Fruit fly (Drosophila melanogaster) whole organism, embryonic: ENCODE results near the gene Neurochondrin.

Experiments
- Adf1 ChIP-seq: fragments of 200-800 bp; sonication (Bioruptor generic); IDR thresholded peaks from 2 replicates; pipeline ENCODE4 v1.3.6; 2022; ENCODE audit warnings: missing biosample characterization, missing genetic modification characterization
- Asciz ChIP-seq: fragments of 200-800 bp; sonication (Bioruptor generic); optimal IDR thresholded peaks from 2 replicates; lab custom pipeline; 2017; ENCODE audit warnings: missing biosample characterization, mild to moderate bottlenecking, missing genetic modification characterization, missing genetic modification reagents
- Atf-2 ChIP-seq: fragments of 200-800 bp; sonication (Bioruptor generic); optimal IDR thresholded peaks from 2 replicates; lab custom pipeline; 2016; ENCODE audit warnings: missing biosample characterization, missing genetic modification characterization
- C15 ChIP-seq: fragments of 200-800 bp; sonication (Bioruptor generic); IDR thresholded peaks from 3 replicates; pipeline ENCODE4 v1.3.6; 2022; ENCODE audit warnings: missing biosample characterization, missing genetic modification characterization
- CG11456 ChIP-seq: fragments of 200-800 bp; sonication (Bioruptor generic); IDR thresholded peaks from 3 replicates; pipeline ENCODE4 v1.3.6; 2022; ENCODE audit warnings: missing biosample characterization, missing genetic modification characterization
- CG11504 ChIP-seq: fragments of 200-800 bp; sonication (Bioruptor generic); optimal IDR thresholded peaks from 3 replicates; lab custom pipeline; 2019; ENCODE audit warnings: missing biosample characterization, mild to moderate bottlenecking, missing genetic modification characterization, moderate library complexity
- CG12769 ChIP-seq: fragments of 200-800 bp; sonication (Bioruptor generic); optimal IDR thresholded peaks from 2 replicates; lab custom pipeline; 2019; ENCODE audit warnings: missing biosample characterization, mild to moderate bottlenecking, missing genetic modification characterization, moderate library complexity
- CG13296 ChIP-seq: fragments of 200-800 bp; sonication (Bioruptor generic); optimal IDR thresholded peaks from 3 replicates; lab custom pipeline; 2018; ENCODE audit warnings: missing biosample characterization, mild to moderate bottlenecking, missing genetic modification characterization
- CG14014 ChIP-seq: fragments of 200-800 bp; sonication (Bioruptor generic); IDR thresholded peaks from 2 replicates; pipeline ENCODE4 v1.3.6; 2022; ENCODE audit warnings: missing biosample characterization, missing genetic modification characterization
- CG15073 ChIP-seq: fragments of 200-800 bp; sonication (Bioruptor generic); optimal IDR thresholded peaks from 2 replicates; lab custom pipeline; 2016; ENCODE audit warnings: missing biosample characterization, missing genetic modification characterization
- CG2199 ChIP-seq: fragments of 200-800 bp; sonication (Bioruptor generic); IDR thresholded peaks from 3 replicates; pipeline ENCODE4 v1.3.6; 2022; ENCODE audit warnings: missing biosample characterization, missing genetic modification characterization
- CG31388 ChIP-seq: fragments of 200-800 bp; sonication (Bioruptor generic); optimal IDR thresholded peaks from 2 replicates; lab custom pipeline; 2016; ENCODE audit warnings: missing biosample characterization, missing genetic modification characterization
- CG31441 ChIP-seq: fragments of 200-800 bp; sonication (Bioruptor generic); IDR thresholded peaks from 2 replicates; pipeline ENCODE4 v1.3.6; 2022; ENCODE audit warnings: missing biosample characterization, missing genetic modification characterization
- CG33213 ChIP-seq: fragments of 200-800 bp; sonication (Bioruptor generic); optimal IDR thresholded peaks from 3 replicates; lab custom pipeline; 2016; ENCODE audit warnings: missing biosample characterization, missing genetic modification characterization
- CG4424 ChIP-seq: fragments of 200-800 bp; sonication (Bioruptor generic); optimal IDR thresholded peaks from 3 replicates; lab custom pipeline; 2016; ENCODE audit warnings: missing biosample characterization, missing genetic modification characterization
- CG5953 ChIP-seq: fragments of 200-800 bp; sonication (Bioruptor generic); IDR thresholded peaks from 2 replicates; pipeline ENCODE4 v1.3.6; 2022; ENCODE audit warnings: missing biosample characterization, missing genetic modification characterization
- CG7963 ChIP-seq: fragments of 200-800 bp; sonication (Bioruptor generic); IDR thresholded peaks from 3 replicates; pipeline ENCODE4 v1.3.6; 2022; ENCODE audit warnings: missing biosample characterization, missing genetic modification characterization; ENCODE audit not compliant: partially characterized antibody
- CG8089 ChIP-seq: fragments of 200-800 bp; sonication (Bioruptor generic); optimal IDR thresholded peaks from 3 replicates; lab custom pipeline; 2016; ENCODE audit warnings: missing biosample characterization, missing genetic modification characterization
- CG8478 ChIP-seq: fragments of >200 bp; optimal IDR thresholded peaks from 2 replicates; lab custom pipeline; 2018
- CG9609 ChIP-seq: fragments of 200-800 bp; sonication (Bioruptor generic); optimal IDR thresholded peaks from 3 replicates; lab custom pipeline; 2016; ENCODE audit warnings: missing biosample characterization, missing genetic modification characterization
- CoRest ChIP-seq: fragments of 200-800 bp; sonication (Bioruptor generic); optimal IDR thresholded peaks from 3 replicates; lab custom pipeline; 2018; ENCODE audit warnings: missing biosample characterization, mild to moderate bottlenecking, missing genetic modification characterization, moderate library complexity
- Dfd ChIP-seq, 2 experiments: fragments of >200 bp; optimal IDR thresholded peaks; 2 replicates each; lab custom pipeline; 2017; ENCODE audit warnings: missing biosample characterization in 2 of 2, missing genetic modification characterization in 2 of 2
- Doc2 ChIP-seq: fragments of 200-800 bp; sonication (Bioruptor generic); IDR thresholded peaks from 2 replicates; pipeline ENCODE4 v1.3.6; 2022; ENCODE audit warnings: missing biosample characterization, missing genetic modification characterization
- Gug ChIP-seq: fragments of 200-800 bp; sonication (Bioruptor generic); IDR thresholded peaks from 4 replicates; pipeline ENCODE4 v1.3.6; 2022; ENCODE audit warnings: missing biosample characterization, missing genetic modification characterization
- Hmx ChIP-seq: fragments of 200-800 bp; sonication (Bioruptor generic); optimal IDR thresholded peaks from 2 replicates; lab custom pipeline; 2016; ENCODE audit warnings: missing biosample characterization, missing genetic modification characterization
- Med ChIP-seq: fragments of 200-800 bp; sonication (Bioruptor generic); peaks from one replicate; lab custom pipeline; 2016; ENCODE audit warnings: missing biosample characterization, missing genetic modification characterization, mild to moderate bottlenecking, inconsistent platforms, moderate library complexity
- Oli ChIP-seq: fragments of 200-800 bp; sonication (Bioruptor generic); optimal IDR thresholded peaks from 2 replicates; lab custom pipeline; 2018; ENCODE audit warnings: missing biosample characterization, mild to moderate bottlenecking, missing genetic modification characterization, moderate library complexity
- PHDP ChIP-seq: fragments of 200-800 bp; sonication (Bioruptor generic); optimal IDR thresholded peaks from 3 replicates; lab custom pipeline; 2018; ENCODE audit warnings: missing biosample characterization, mild to moderate bottlenecking, missing genetic modification characterization, moderate library complexity
- Scr ChIP-seq: fragments of 200-800 bp; sonication (Bioruptor generic); IDR thresholded peaks from 2 replicates; pipeline ENCODE4 v1.3.6; 2022; ENCODE audit warnings: missing biosample characterization, missing genetic modification characterization; ENCODE audit not compliant: partially characterized antibody
- Sox102F ChIP-seq: fragments of 200-800 bp; sonication (Bioruptor generic); optimal IDR thresholded peaks from 2 replicates; lab custom pipeline; 2018; ENCODE audit warnings: missing biosample characterization, mild to moderate bottlenecking, missing genetic modification characterization, moderate library complexity
- Spps ChIP-seq: fragments of 200-800 bp; sonication (Bioruptor generic); optimal IDR thresholded peaks from 2 replicates; lab custom pipeline; 2018; ENCODE audit warnings: missing biosample characterization, mild to moderate bottlenecking, missing genetic modification characterization
- Sry-β ChIP-seq: fragments of 200-800 bp; sonication (Bioruptor generic); optimal IDR thresholded peaks from 2 replicates; lab custom pipeline; 2018; ENCODE audit warnings: missing biosample characterization, mild to moderate bottlenecking, missing genetic modification characterization, moderate library complexity
- Stat92E ChIP-seq, 3 experiments: fragments of >200 bp in 2 of 3; fragments of 200-800 bp in 1 of 3; sonication (Bioruptor generic) in 1 of 3; optimal IDR thresholded peaks; 2 replicates each; lab custom pipeline; 2017 to 2019; ENCODE audit warnings: missing biosample characterization in 3 of 3, missing genetic modification characterization in 3 of 3, mild to moderate bottlenecking in 1 of 3, moderate library complexity in 1 of 3
- Trl ChIP-seq, 3 experiments: fragments of >200 bp in 2 of 3; fragments of 200-800 bp in 1 of 3; sonication (Bioruptor generic) in 1 of 3; optimal IDR thresholded peaks; 2 replicates in 1 of 3; 3 replicates in 2 of 3; lab custom pipeline; 2016 to 2017; ENCODE audit warnings: missing biosample characterization in 1 of 3, missing genetic modification characterization in 1 of 3
- bigmax ChIP-seq: fragments of 200-800 bp; sonication (Bioruptor generic); optimal IDR thresholded peaks from 2 replicates; lab custom pipeline; 2018; ENCODE audit warnings: missing biosample characterization, mild to moderate bottlenecking, missing genetic modification characterization
- chinmo ChIP-seq: fragments of 200-800 bp; sonication (Bioruptor generic); IDR thresholded peaks from 4 replicates; pipeline ENCODE4 v1.3.6; 2022; ENCODE audit warnings: missing biosample characterization, missing genetic modification characterization; ENCODE audit not compliant: partially characterized antibody
- disco-r ChIP-seq: fragments of 200-800 bp; sonication (Bioruptor generic); optimal IDR thresholded peaks from 2 replicates; lab custom pipeline; 2016; ENCODE audit warnings: missing biosample characterization, missing genetic modification characterization
- fd3F ChIP-seq: fragments of 200-800 bp; sonication (Bioruptor generic); optimal IDR thresholded peaks from 2 replicates; lab custom pipeline; 2018; ENCODE audit warnings: missing biosample characterization, mild to moderate bottlenecking, missing genetic modification characterization, moderate library complexity
- fu2 ChIP-seq: fragments of 200-800 bp; sonication (Bioruptor generic); optimal IDR thresholded peaks from 2 replicates; lab custom pipeline; 2016; ENCODE audit warnings: missing biosample characterization, missing genetic modification characterization
- ind ChIP-seq: fragments of 200-800 bp; sonication (Bioruptor generic); optimal IDR thresholded peaks from 3 replicates; lab custom pipeline; 2016; ENCODE audit warnings: missing biosample characterization, missing genetic modification characterization
- insv ChIP-seq, 2 experiments: fragments of 200-800 bp; sonication (Bioruptor generic); optimal IDR thresholded peaks; 3 replicates each; lab custom pipeline; 2016 to 2018; ENCODE audit warnings: missing biosample characterization in 2 of 2, missing genetic modification characterization in 2 of 2
- nau ChIP-seq: fragments of 200-800 bp; sonication (Bioruptor generic); optimal IDR thresholded peaks from 3 replicates; lab custom pipeline; 2017; ENCODE audit warnings: missing biosample characterization, mild to moderate bottlenecking, missing genetic modification characterization, missing genetic modification reagents
- psq ChIP-seq: fragments of 200-800 bp; sonication (Bioruptor generic); optimal IDR thresholded peaks from 2 replicates; lab custom pipeline; 2017; ENCODE audit warnings: missing biosample characterization, missing genetic modification characterization
- row ChIP-seq: fragments of 200-800 bp; sonication (Bioruptor generic); IDR thresholded peaks from 3 replicates; pipeline ENCODE4 v1.3.6; 2022; ENCODE audit warnings: missing biosample characterization, missing genetic modification characterization
- shn ChIP-seq: fragments of 200-800 bp; sonication (Bioruptor generic); optimal IDR thresholded peaks from 3 replicates; lab custom pipeline; 2016; ENCODE audit warnings: missing biosample characterization, missing genetic modification characterization
- slou ChIP-seq: fragments of 200-800 bp; sonication (Bioruptor generic); optimal IDR thresholded peaks from 3 replicates; lab custom pipeline; 2016; ENCODE audit warnings: missing biosample characterization, missing genetic modification characterization
- tap ChIP-seq: fragments of 200-800 bp; optimal IDR thresholded peaks from 3 replicates; lab custom pipeline; 2019; ENCODE audit warnings: missing biosample characterization, mild to moderate bottlenecking, missing genetic modification characterization, moderate library complexity
- unpg ChIP-seq: fragments of 200-800 bp; sonication (Bioruptor generic); optimal IDR thresholded peaks from 3 replicates; lab custom pipeline; 2018; ENCODE audit warnings: missing biosample characterization, mild to moderate bottlenecking, missing genetic modification characterization, moderate library complexity
- usp ChIP-seq: fragments of >200 bp; optimal IDR thresholded peaks from 2 replicates; lab custom pipeline; 2017; ENCODE audit warnings: missing biosample characterization, missing genetic modification characterization

Gene Neurochondrin

dm6 chr3R:6427619-6428378 is 40.4 kb upstream of the Neurochondrin start (continued):
- TF ChIP-seq CG14014 (GFP tag; lab: Robert Waterston, UW) (peak; percentile 38; the same call in 1 of the 2 replicates), CG15073 (GFP tag; lab: Kevin White, UChicago) (no peak), ind (GFP tag; lab: Kevin White, UChicago) (peak; percentile 53), insv (GFP tag; optimal IDR thresholded peaks at IDR 0.05; lab: Kevin White, UChicago) (no peak), CG13296 (GFP tag; lab: Kevin White, UChicago) (peak; percentile 9), Sry-β (GFP tag; lab: Kevin White, UChicago) (no peak), CG7963 (no peak), Spps (peak; percentile 45), bigmax (GFP tag; lab: Kevin White, UChicago) (no peak), Asciz (GFP tag; lab: Kevin White, UChicago) (peak; percentile 75), fu2 (GFP tag; lab: Kevin White, UChicago) (no peak), tap (tag; lab: Kevin White, UChicago) (peak; percentile 75), nau (GFP tag; lab: Kevin White, UChicago) (peak; percentile 66), CG4424 (GFP tag; lab: Kevin White, UChicago) (peak; percentile 60), CG9609 (GFP tag; lab: Kevin White, UChicago) (peak; percentile 43), Scr (GFP tag; lab: Robert Waterston, UW) (no peak), disco-r (GFP tag; lab: Kevin White, UChicago) (no peak), Doc2 (GFP tag; lab: Robert Waterston, UW) (no peak), CG12769 (tag; lab: Kevin White, UChicago) (peak; percentile 59), shn (peak; percentile 21), Trl (optimal IDR thresholded peaks at IDR 0.05; lab: Kevin White, UChicago) (no peak), Trl (GFP tag; optimal IDR thresholded peaks at IDR 0.05; lab: Kevin White, UChicago) (peak; percentile 40), Stat92E (GFP tag; optimal IDR thresholded peaks at IDR 0.05; lab: Kevin White, UChicago) (no peak), CG33213 (no peak), unpg (GFP tag; lab: Kevin White, UChicago) (peak; percentile 67), PHDP (tag; lab: Kevin White, UChicago) (peak; percentile 56), Med (GFP tag; lab: Kevin White, UChicago) (peak; percentile 87), fd3F (GFP tag; lab: Kevin White, UChicago) (peak; percentile 9), Dfd (GFP tag; optimal IDR thresholded peaks at IDR 0.05; lab: Kevin White, UChicago) (no peak), CG2199 (GFP tag; lab: Robert Waterston, UW) (0 out of 3 replicates have a peak, but pooled peaks have one; percentile 41), usp (GFP tag; lab: Kevin White, UChicago) (no peak), CG8478 (lab: Kevin White, UChicago) (no peak), Hmx (no peak), CG11456 (no peak), psq (GFP tag; lab: Kevin White, UChicago) (peak; percentile 66), CG11504 (tag; lab: Kevin White, UChicago) (peak; percentile 78), chinmo (GFP tag; lab: Robert Waterston, UW) (no peak), row (GFP tag; lab: Robert Waterston, UW) (peak; percentile 83), slou (GFP tag; lab: Kevin White, UChicago) (no peak), CG31441 (peak; percentile 72), C15 (GFP tag; lab: Robert Waterston, UW) (no peak), CG5953 (GFP tag; lab: Robert Waterston, UW) (peak; percentile 64), CoRest (tag; lab: Kevin White, UChicago) (peak; percentile 50), CG8089 (peak; percentile 20), Sox102F (peak; percentile 80), Gug (peak; percentile 45; the same call in 2 of the 4 replicates), Adf1 (GFP tag; lab: Robert Waterston, UW) (0 out of 2 replicates have a peak, but pooled peaks have one; percentile 5), CG31388 (no peak), Atf-2 (GFP tag; lab: Kevin White, UChicago) (peak; percentile 50), Oli (tag; lab: Kevin White, UChicago) (peak; percentile 58)
